Worm (Caenorhabditis elegans) whole organism, L4 larva: ENCODE measurements around the gene acy-1.

Experiments used
- F37D6.2 ChIP-seq: sonication (generic microtip); optimal IDR thresholded peaks from 2 replicates; lab custom pipeline; 2016; ENCODE audit warnings: mild to moderate bottlenecking, missing genetic modification characterization, missing compliant biosample characterization
- F44E2.7 ChIP-seq: fragments of 200-800 bp; sonication (Bioruptor generic); IDR thresholded peaks from 2 replicates; pipeline ENCODE4 v2.1.2; 2022; ENCODE audit warnings: missing genetic modification characterization, missing compliant biosample characterization
- T20F7.1 ChIP-seq: fragments of 200-800 bp; sonication (Bioruptor generic); optimal IDR thresholded peaks from 2 replicates; lab custom pipeline; 2018; ENCODE audit warnings: mild to moderate bottlenecking, missing genetic modification characterization, missing compliant biosample characterization
- Y105C5A.15 ChIP-seq: fragments of 200-800 bp; sonication (Bioruptor generic); IDR thresholded peaks from 2 replicates; pipeline ENCODE4 v1.3.6; 2022; ENCODE audit warnings: missing genetic modification characterization, missing compliant biosample characterization
- Y48G9A.11 ChIP-seq: fragments of 200-800 bp; sonication (Bioruptor generic); IDR thresholded peaks from 2 replicates; pipeline ENCODE4 v1.3.6; 2022; ENCODE audit warnings: missing genetic modification reagents, missing genetic modification characterization, missing compliant biosample characterization
- ZK337.2 ChIP-seq: fragments of 200-800 bp; sonication (Bioruptor generic); IDR thresholded peaks from 2 replicates; pipeline ENCODE4 v1.3.6; 2022; ENCODE audit warnings: missing genetic modification reagents, missing genetic modification characterization, missing compliant biosample characterization
- ama-1 ChIP-seq: fragments of 150-350 bp; optimal IDR thresholded peaks from 2 replicates; lab custom pipeline; 2014; ENCODE audit warnings: inconsistent platforms, mixed read lengths
- ceh-20 ChIP-seq: fragments of 200-800 bp; sonication (Bioruptor generic); IDR thresholded peaks from 2 replicates; pipeline ENCODE4 v1.3.6; 2022; ENCODE audit warnings: missing genetic modification reagents, missing genetic modification characterization, missing compliant biosample characterization
- ceh-28 ChIP-seq: fragments of 150-350 bp; optimal IDR thresholded peaks from 2 replicates; lab custom pipeline; 2014; ENCODE audit warnings: missing biosample characterization, missing genetic modification reagents, missing genetic modification characterization
- ceh-32 ChIP-seq: sonication (generic microtip); optimal IDR thresholded peaks from 2 replicates; lab custom pipeline; 2016; ENCODE audit warnings: mild to moderate bottlenecking, missing genetic modification characterization, missing compliant biosample characterization; ENCODE audit not compliant: poor library complexity
- ceh-82 ChIP-seq: sonication (generic microtip); optimal IDR thresholded peaks from 2 replicates; lab custom pipeline; 2017; ENCODE audit warnings: missing biosample characterization, missing genetic modification characterization
- ces-1 ChIP-seq: fragments of 150-350 bp; sonication (generic microtip); optimal IDR thresholded peaks from 4 replicates; lab custom pipeline; 2014; ENCODE audit warnings: missing biosample characterization, missing genetic modification reagents, missing genetic modification characterization
- cey-2 ChIP-seq: sonication (generic microtip); optimal IDR thresholded peaks from 3 replicates; lab custom pipeline; 2017; ENCODE audit warnings: missing genetic modification characterization, mild to moderate bottlenecking, missing compliant biosample characterization, antibody characterized with exemption, borderline replicate concordance; ENCODE audit not compliant: insufficient read depth
- daf-16 ChIP-seq, 3 experiments: sonication (generic microtip); optimal IDR thresholded peaks; 2 replicates each; lab custom pipeline; 2016 to 2017; ENCODE audit warnings: missing genetic modification characterization in 3 of 3, missing genetic modification reagents in 3 of 3, mild to moderate bottlenecking in 2 of 3, missing compliant biosample characterization in 2 of 3, missing biosample characterization in 1 of 3, moderate library complexity in 1 of 3
- dmd-6 ChIP-seq: fragments of 200-800 bp; sonication (Bioruptor generic); IDR thresholded peaks from 2 replicates; pipeline ENCODE4 v1.3.6; 2022; ENCODE audit warnings: missing genetic modification reagents, missing genetic modification characterization, missing compliant biosample characterization
- dmd-8 ChIP-seq: fragments of 200-800 bp; sonication (Bioruptor generic); IDR thresholded peaks from 2 replicates; pipeline ENCODE4 v1.3.6; 2022; ENCODE audit warnings: missing genetic modification characterization, missing compliant biosample characterization
- dmd-9 ChIP-seq: fragments of 200-800 bp; sonication (Bioruptor generic); IDR thresholded peaks from 2 replicates; pipeline ENCODE4 v1.3.6; 2022; ENCODE audit warnings: missing genetic modification reagents, missing genetic modification characterization, missing compliant biosample characterization
- duxl-1 ChIP-seq: sonication (generic microtip); optimal IDR thresholded peaks from 2 replicates; lab custom pipeline; 2016; ENCODE audit warnings: mild to moderate bottlenecking, missing genetic modification characterization, moderate library complexity, missing compliant biosample characterization; ENCODE audit not compliant: poor library complexity
- dve-1 ChIP-seq: sonication (generic microtip); optimal IDR thresholded peaks from 2 replicates; lab custom pipeline; 2017; ENCODE audit warnings: antibody characterized with exemption, mild to moderate bottlenecking, missing genetic modification characterization, missing compliant biosample characterization; ENCODE audit not compliant: insufficient read depth
- gei-8 ChIP-seq: fragments of 200-800 bp; sonication (Bioruptor generic); optimal IDR thresholded peaks from 2 replicates; lab custom pipeline; 2018; ENCODE audit warnings: mild to moderate bottlenecking, missing genetic modification characterization, missing compliant biosample characterization
- hlh-30 ChIP-seq: sonication (generic microtip); optimal IDR thresholded peaks from 2 replicates; lab custom pipeline; 2017; ENCODE audit warnings: antibody characterized with exemption, mild to moderate bottlenecking, missing genetic modification characterization, missing compliant biosample characterization; ENCODE audit not compliant: insufficient read depth
- hmg-1.1 ChIP-seq: fragments of 200-800 bp; sonication (Bioruptor generic); IDR thresholded peaks from 2 replicates; pipeline ENCODE4 v1.3.6; 2022; ENCODE audit warnings: missing genetic modification reagents, missing genetic modification characterization, missing compliant biosample characterization
- lin-15B ChIP-seq: fragments of 150-350 bp; sonication (generic microtip); optimal IDR thresholded peaks from 3 replicates; lab custom pipeline; 2014; ENCODE audit warnings: missing biosample characterization, missing genetic modification characterization
- lin-38 ChIP-seq: fragments of 200-800 bp; sonication (Bioruptor generic); IDR thresholded peaks from 2 replicates; pipeline ENCODE4 v1.3.6; 2022; ENCODE audit warnings: missing genetic modification reagents, missing genetic modification characterization, missing compliant biosample characterization
- lir-3 ChIP-seq: sonication (generic microtip); optimal IDR thresholded peaks from 2 replicates; lab custom pipeline; 2016; ENCODE audit warnings: mild to moderate bottlenecking, missing genetic modification characterization, missing compliant biosample characterization
- madf-5 ChIP-seq, 2 experiments: fragments of 200-800 bp; sonication (Bioruptor generic); IDR thresholded peaks; 2 replicates each; pipeline ENCODE4 v1.3.6; 2022; ENCODE audit warnings: missing compliant biosample characterization in 2 of 2, missing genetic modification characterization in 2 of 2
- mdl-1 ChIP-seq, 2 experiments: fragments of 150-350 bp in 1 of 2; sonication (generic microtip) in 1 of 2; optimal IDR thresholded peaks; 2 replicates each; lab custom pipeline; 2014 to 2017; ENCODE audit warnings: missing biosample characterization in 2 of 2, missing genetic modification characterization in 2 of 2
- mdt-29 ChIP-seq: fragments of 200-800 bp; sonication (Bioruptor generic); IDR thresholded peaks from 2 replicates; pipeline ENCODE4 v1.3.6; 2022; ENCODE audit warnings: missing genetic modification reagents, missing genetic modification characterization, missing compliant biosample characterization
- mep-1 ChIP-seq: fragments of 150-350 bp; sonication (generic microtip); optimal IDR thresholded peaks from 3 replicates; lab custom pipeline; 2014; ENCODE audit warnings: missing biosample characterization, missing genetic modification characterization
- mes-2 ChIP-seq: sonication (generic microtip); optimal IDR thresholded peaks from 2 replicates; lab custom pipeline; 2016; ENCODE audit warnings: missing genotype, mild to moderate bottlenecking, missing genetic modification characterization, missing compliant biosample characterization; ENCODE audit not compliant: poor library complexity, severe bottlenecking
- nhr-11 ChIP-seq: fragments of 150-350 bp; optimal IDR thresholded peaks from 2 replicates; lab custom pipeline; 2014; ENCODE audit warnings: missing biosample characterization, missing genetic modification characterization
- nhr-111 ChIP-seq: fragments of 200-800 bp; sonication (Bioruptor generic); optimal IDR thresholded peaks from 2 replicates; lab custom pipeline; 2018; ENCODE audit warnings: mild to moderate bottlenecking, missing genetic modification characterization, missing compliant biosample characterization
- nhr-237 ChIP-seq: sonication (generic microtip); optimal IDR thresholded peaks from 2 replicates; lab custom pipeline; 2017; ENCODE audit warnings: missing biosample characterization, missing genetic modification characterization
- nhr-28 ChIP-seq: fragments of 150-350 bp; optimal IDR thresholded peaks from 2 replicates; lab custom pipeline; 2014; ENCODE audit warnings: missing biosample characterization, missing genetic modification characterization
- nhr-48 ChIP-seq: sonication (generic microtip); optimal IDR thresholded peaks from 2 replicates; lab custom pipeline; 2016; ENCODE audit warnings: mild to moderate bottlenecking, missing genetic modification characterization, missing compliant biosample characterization
- nhr-6 ChIP-seq: fragments of 150-350 bp; optimal IDR thresholded peaks from 2 replicates; lab custom pipeline; 2014; ENCODE audit warnings: missing biosample characterization, missing genetic modification characterization
- nhr-76 ChIP-seq: fragments of 150-350 bp; optimal IDR thresholded peaks from 2 replicates; lab custom pipeline; 2014; ENCODE audit warnings: missing biosample characterization, missing genetic modification characterization
- nhr-77 ChIP-seq: fragments of 150-350 bp; optimal IDR thresholded peaks from 2 replicates; lab custom pipeline; 2014; ENCODE audit warnings: missing biosample characterization, missing genetic modification characterization
- php-3 ChIP-seq: fragments of 200-800 bp; sonication (Bioruptor generic); IDR thresholded peaks from 2 replicates; pipeline ENCODE4 v1.3.6; 2022; ENCODE audit warnings: missing genetic modification reagents, missing genetic modification characterization, missing compliant biosample characterization
- set-16 ChIP-seq: fragments of 200-800 bp; sonication (Bioruptor generic); IDR thresholded peaks from 2 replicates; pipeline ENCODE4 v1.3.6; 2022; ENCODE audit warnings: missing genetic modification reagents, missing genetic modification characterization, missing compliant biosample characterization
- skn-1 ChIP-seq: fragments of 150-350 bp; optimal IDR thresholded peaks from 2 replicates; lab custom pipeline; 2014; ENCODE audit warnings: missing biosample characterization, missing genetic modification characterization
- snpc-4 ChIP-seq: fragments of 150-350 bp; optimal IDR thresholded peaks from 2 replicates; lab custom pipeline; 2014; ENCODE audit warnings: missing biosample characterization, missing genetic modification characterization
- tag-97 ChIP-seq: fragments of 200-800 bp; sonication (Bioruptor generic); IDR thresholded peaks from 2 replicates; pipeline ENCODE4 v1.3.6; 2022; ENCODE audit warnings: missing genetic modification characterization, missing compliant biosample characterization
- unc-130 ChIP-seq: sonication (generic microtip); optimal IDR thresholded peaks from 2 replicates; lab custom pipeline; 2016; ENCODE audit warnings: missing genetic modification reagents, missing genetic modification characterization, missing compliant biosample characterization
- unc-39 ChIP-seq: sonication (generic microtip); optimal IDR thresholded peaks from 2 replicates; lab custom pipeline; 2017; ENCODE audit warnings: missing biosample characterization, missing genetic modification characterization
- vab-7 ChIP-seq: fragments of 200-800 bp; sonication (Bioruptor generic); IDR thresholded peaks from 2 replicates; pipeline ENCODE4 v1.3.6; 2022; ENCODE audit warnings: missing genetic modification reagents, missing genetic modification characterization, missing compliant biosample characterization
- zag-1 ChIP-seq: fragments of 150-350 bp; optimal IDR thresholded peaks from 2 replicates; lab custom pipeline; 2014; ENCODE audit warnings: missing biosample characterization, missing genetic modification characterization
- zfp-2 ChIP-seq: sonication (generic microtip); optimal IDR thresholded peaks from 2 replicates; lab custom pipeline; 2016; ENCODE audit warnings: mild to moderate bottlenecking, missing genetic modification characterization, missing compliant biosample characterization

acy-1 gene

DNA sequence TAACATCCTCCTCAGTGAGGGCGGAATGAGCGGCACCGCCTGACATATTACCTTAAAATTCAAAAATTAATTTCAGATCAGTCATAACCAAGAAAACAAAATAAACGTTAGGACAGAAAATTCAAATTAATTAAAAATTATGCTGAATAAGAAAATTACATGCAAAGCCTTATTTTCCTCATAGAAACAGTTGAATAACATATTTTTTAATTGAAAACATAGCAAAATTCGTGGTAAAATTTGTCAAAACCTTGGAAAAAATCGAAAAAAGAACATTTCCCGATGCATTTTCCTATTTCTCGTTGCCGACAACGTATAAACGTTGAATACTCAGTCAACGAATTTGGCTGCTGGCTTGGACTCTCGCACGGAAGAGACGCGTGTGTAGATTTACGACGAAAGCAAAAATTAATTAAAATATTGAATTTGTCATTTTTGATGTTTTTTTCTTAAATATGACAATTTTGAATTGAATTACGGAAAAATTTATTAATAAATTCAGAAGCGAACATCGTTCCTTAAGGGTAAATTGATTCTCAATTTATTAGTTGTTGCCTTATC, 32.2 kb downstream of the acy-1 start, which contains the start of the genes rps-0 and rbg-3 (continued):
- TF ChIP-seq nhr-76 (tag; lab: Kevin White, UChicago): no peak
- no peak for TF ChIP-seq F44E2.7
- TF ChIP-seq dmd-6: peak; percentile 77
- peak; percentile 89 for TF ChIP-seq nhr-6 (tag; lab: Kevin White, UChicago)
- TF ChIP-seq ceh-20: 0 out of 2 replicates have a peak, but pooled peaks have one; percentile 39
- peak; percentile 75 for TF ChIP-seq duxl-1
- TF ChIP-seq hmg-1.1: peak; percentile 83
- peak; percentile 80 for TF ChIP-seq F37D6.2 (tag; lab: Kevin White, UChicago)
- TF ChIP-seq ceh-32 (tag; lab: Kevin White, UChicago): no peak
- no peak for TF ChIP-seq php-3 (GFP tag; lab: Robert Waterston, UW)
- TF ChIP-seq mes-2: peak; percentile 95
- no peak for TF ChIP-seq mdt-29 (GFP tag; lab: Robert Waterston, UW)
- peak; percentile 97 for TF ChIP-seq nhr-77 (tag; lab: Kevin White, UChicago)
- TF ChIP-seq nhr-11: peak; percentile 92
- peak; percentile 67 for TF ChIP-seq unc-130 (GFP tag; lab: Kevin White, UChicago)
- peak; percentile 26 for TF ChIP-seq lin-15B (tag; lab: Kevin White, UChicago)
- TF ChIP-seq ZK337.2 (GFP tag; lab: Robert Waterston, UW): no peak
- peak; percentile 77 for TF ChIP-seq zfp-2 (tag; lab: Kevin White, UChicago)
- no peak for TF ChIP-seq lir-3 (tag; lab: Kevin White, UChicago)
- no peak for TF ChIP-seq madf-5 (GFP tag; IDR thresholded peaks at IDR 0.05; lab: Robert Waterston, UW)
- TF ChIP-seq gei-8 (GFP tag; lab: Kevin White, UChicago): no peak
- no peak for TF ChIP-seq nhr-237 (tag; lab: Kevin White, UChicago)
- no peak for TF ChIP-seq dmd-9 (GFP tag; lab: Robert Waterston, UW)
- no peak for TF ChIP-seq dmd-8 (GFP tag; lab: Robert Waterston, UW)
- no peak for TF ChIP-seq snpc-4
- peak; percentile 95 for TF ChIP-seq mep-1 (tag; lab: Kevin White, UChicago)
- TF ChIP-seq daf-16 (GFP tag; optimal IDR thresholded peaks at IDR 0.05; lab: Kevin White, UChicago): peak in 1 of 2 experiments; percentile 33
- peak; percentile 64 for TF ChIP-seq daf-16 (tag; optimal IDR thresholded peaks at IDR 0.05; lab: Kevin White, UChicago)
- no peak for TF ChIP-seq ceh-28 (tag; lab: Kevin White, UChicago)
- no peak for TF ChIP-seq tag-97

ce11 chrIII:4756983-4757382, 35.1 kb downstream of the acy-1 start, which contains the start of gene fbxl-2:
fbxl-2 (plus strand) TSS chrIII:4757260.
- TF ChIP-seq nhr-28 (peak; percentile 76), F44E2.7 (no peak), Y105C5A.15 (GFP tag; lab: Robert Waterston, UW) (peak; percentile 75; the same call in 1 of the 2 replicates), set-16 (GFP tag; lab: Robert Waterston, UW) (peak; percentile 47; the same call in 1 of the 2 replicates), vab-7 (GFP tag; lab: Robert Waterston, UW) (peak; percentile 67; the same call in 1 of the 2 replicates), skn-1 (tag; lab: Kevin White, UChicago) (no peak), ama-1 (lab: Kevin White, UChicago) (peak; percentile 59), cey-2 (tag; lab: Kevin White, UChicago) (no peak), php-3 (GFP tag; lab: Robert Waterston, UW) (peak; percentile 73), ceh-32 (tag; lab: Kevin White, UChicago) (peak; percentile 44), tag-97 (no peak), ceh-82 (no peak), hmg-1.1 (peak; percentile 94), snpc-4 (no peak), mdl-1 (tag; optimal IDR thresholded peaks at IDR 0.05; lab: Kevin White, UChicago) (peak in 1 of 2 experiments; percentile 59), nhr-111 (GFP tag; lab: Kevin White, UChicago) (peak; percentile 55), nhr-48 (tag; lab: Kevin White, UChicago) (peak; percentile 70), dve-1 (tag; lab: Kevin White, UChicago) (peak; percentile 95), nhr-11 (peak; percentile 90), zag-1 (tag; lab: Kevin White, UChicago) (no peak), Y48G9A.11 (GFP tag; lab: Robert Waterston, UW) (peak; percentile 73), F37D6.2 (tag; lab: Kevin White, UChicago) (peak; percentile 92), unc-39 (tag; lab: Kevin White, UChicago) (no peak), hlh-30 (peak; percentile 90), lin-38 (GFP tag; lab: Robert Waterston, UW) (peak; percentile 94), lir-3 (tag; lab: Kevin White, UChicago) (no peak), ces-1 (no peak), T20F7.1 (GFP tag; lab: Kevin White, UChicago) (no peak)
